Fruit fly (Drosophila melanogaster) whole organism, embryonic: ENCODE measurements around the gene CG43998.

ENCODE experiments used
- Antp ChIP-seq: fragments of 200-800 bp; sonication (Bioruptor generic); optimal IDR thresholded peaks from 3 replicates; lab custom pipeline; 2016; ENCODE audit warnings: missing biosample characterization, missing genetic modification characterization
- BEAF-32 ChIP-seq: fragments of 200-800 bp; sonication (Bioruptor generic); optimal IDR thresholded peaks from 3 replicates; lab custom pipeline; 2017; ENCODE audit warnings: missing biosample characterization, missing genetic modification characterization, mild to moderate bottlenecking, moderate library complexity, missing genetic modification reagents
- CG1024 ChIP-seq: fragments of 200-800 bp; sonication (Bioruptor generic); IDR thresholded peaks from 2 replicates; pipeline ENCODE4 v1.3.6; 2022; ENCODE audit warnings: missing biosample characterization, missing genetic modification characterization
- CG11247 ChIP-seq: fragments of 200-800 bp; sonication (Bioruptor generic); IDR thresholded peaks from 2 replicates; pipeline ENCODE4 v1.3.6; 2022; ENCODE audit warnings: missing biosample characterization, missing genetic modification characterization
- CG11695 ChIP-seq: fragments of 200-800 bp; sonication (Bioruptor generic); IDR thresholded peaks from 3 replicates; pipeline ENCODE4 v1.3.6; 2022; ENCODE audit warnings: missing biosample characterization, missing genetic modification characterization
- CG12236 ChIP-seq: fragments of 200-800 bp; sonication (Bioruptor generic); optimal IDR thresholded peaks from 2 replicates; lab custom pipeline; 2016; ENCODE audit warnings: missing biosample characterization, missing genetic modification characterization
- CG14050 ChIP-seq: fragments of 200-800 bp; sonication (Bioruptor generic); IDR thresholded peaks from 3 replicates; pipeline ENCODE4 v1.3.6; 2022; ENCODE audit warnings: missing biosample characterization, missing genetic modification characterization
- CG14965 ChIP-seq: fragments of 200-800 bp; sonication (Bioruptor generic); optimal IDR thresholded peaks from 2 replicates; lab custom pipeline; 2016; ENCODE audit warnings: missing biosample characterization, missing genetic modification characterization, borderline replicate concordance
- CG15011 ChIP-seq: fragments of 200-800 bp; sonication (Bioruptor generic); optimal IDR thresholded peaks from 3 replicates; lab custom pipeline; 2018; ENCODE audit warnings: missing biosample characterization, mild to moderate bottlenecking, missing genetic modification characterization
- CG1603 ChIP-seq: fragments of 200-800 bp; sonication (Bioruptor generic); optimal IDR thresholded peaks from 2 replicates; lab custom pipeline; 2019; ENCODE audit warnings: missing biosample characterization, mild to moderate bottlenecking, missing genetic modification characterization, moderate library complexity
- CG17612 ChIP-seq: fragments of 200-800 bp; sonication (Bioruptor generic); IDR thresholded peaks from 2 replicates; pipeline ENCODE4 v1.3.6; 2022; ENCODE audit warnings: missing biosample characterization, missing genetic modification characterization
- CG18764 ChIP-seq: fragments of 200-800 bp; sonication (Bioruptor generic); optimal IDR thresholded peaks from 3 replicates; lab custom pipeline; 2016; ENCODE audit warnings: missing biosample characterization, missing genetic modification characterization
- CG2129 ChIP-seq: fragments of 200-800 bp; sonication (Bioruptor generic); IDR thresholded peaks from 2 replicates; pipeline ENCODE4 v1.3.6; 2022; ENCODE audit warnings: missing biosample characterization, missing genetic modification characterization; ENCODE audit not compliant: partially characterized antibody
- CG33213 ChIP-seq: fragments of 200-800 bp; sonication (Bioruptor generic); optimal IDR thresholded peaks from 3 replicates; lab custom pipeline; 2016; ENCODE audit warnings: missing biosample characterization, missing genetic modification characterization
- CG4328 ChIP-seq: fragments of 200-800 bp; sonication (Bioruptor generic); optimal IDR thresholded peaks from 3 replicates; lab custom pipeline; 2017; ENCODE audit warnings: missing biosample characterization, missing genetic modification reagents, missing genetic modification characterization
- CG6765 ChIP-seq: fragments of 200-800 bp; sonication (Bioruptor generic); optimal IDR thresholded peaks from 3 replicates; lab custom pipeline; 2017; ENCODE audit warnings: missing biosample characterization, mild to moderate bottlenecking, missing genetic modification characterization
- D ChIP-seq, 2 experiments: fragments of 200-800 bp in 1 of 2; fragments of >200 bp in 1 of 2; sonication (Bioruptor generic) in 1 of 2; optimal IDR thresholded peaks; 2 replicates in 1 of 2; 3 replicates in 1 of 2; lab custom pipeline; 2017; ENCODE audit warnings: mild to moderate bottlenecking in 1 of 2, missing biosample characterization in 1 of 2, missing genetic modification characterization in 1 of 2, missing genetic modification reagents in 1 of 2
- Dad ChIP-seq: fragments of 200-800 bp; sonication (Bioruptor generic); optimal IDR thresholded peaks from 3 replicates; lab custom pipeline; 2016; ENCODE audit warnings: missing biosample characterization, missing genetic modification characterization
- Deaf1 ChIP-seq: fragments of 200-800 bp; optimal IDR thresholded peaks from 3 replicates; lab custom pipeline; 2019; ENCODE audit warnings: missing biosample characterization, mild to moderate bottlenecking, missing genetic modification characterization, moderate library complexity
- Dfd ChIP-seq, 2 experiments: fragments of >200 bp; optimal IDR thresholded peaks; 2 replicates each; lab custom pipeline; 2017; ENCODE audit warnings: missing biosample characterization in 2 of 2, missing genetic modification characterization in 2 of 2
- ERR ChIP-seq: fragments of 200-800 bp; sonication (Bioruptor generic); optimal IDR thresholded peaks from 2 replicates; lab custom pipeline; 2016; ENCODE audit warnings: missing biosample characterization, missing genetic modification characterization
- Eip74EF ChIP-seq, 2 experiments: fragments of 200-800 bp in 1 of 2; fragments of >200 bp in 1 of 2; sonication (Bioruptor generic) in 1 of 2; optimal IDR thresholded peaks; 2 replicates each; lab custom pipeline; 2017 to 2019; ENCODE audit warnings: missing biosample characterization in 2 of 2, missing genetic modification characterization in 2 of 2, mild to moderate bottlenecking in 1 of 2, moderate library complexity in 1 of 2
- GATAe ChIP-seq: fragments of 200-800 bp; sonication (Bioruptor generic); conservative IDR thresholded peaks from 2 replicates; pipeline ENCODE4 v1.3.6; 2022; ENCODE audit warnings: missing biosample characterization, missing genetic modification characterization
- Mrtf ChIP-seq: fragments of 200-800 bp; sonication (Bioruptor generic); IDR thresholded peaks from 3 replicates; pipeline ENCODE4 v1.3.6; 2022; ENCODE audit warnings: missing biosample characterization, missing genetic modification characterization
- NK7.1 ChIP-seq: fragments of 200-800 bp; sonication (Bioruptor generic); optimal IDR thresholded peaks from 3 replicates; lab custom pipeline; 2016; ENCODE audit warnings: missing biosample characterization, missing genetic modification characterization
- Oli ChIP-seq: fragments of 200-800 bp; sonication (Bioruptor generic); optimal IDR thresholded peaks from 2 replicates; lab custom pipeline; 2018; ENCODE audit warnings: missing biosample characterization, mild to moderate bottlenecking, missing genetic modification characterization, moderate library complexity
- Rx ChIP-seq: fragments of 200-800 bp; sonication (Bioruptor generic); IDR thresholded peaks from 2 replicates; pipeline ENCODE4 v1.3.6; 2022; ENCODE audit warnings: missing biosample characterization, missing genetic modification characterization
- Xbp1 ChIP-seq: fragments of 200-800 bp; sonication (Bioruptor generic); optimal IDR thresholded peaks from 3 replicates; lab custom pipeline; 2016; ENCODE audit warnings: missing biosample characterization, mild to moderate bottlenecking, missing genetic modification characterization
- Xrp1 ChIP-seq: fragments of 200-800 bp; sonication (Bioruptor generic); IDR thresholded peaks from 2 replicates; pipeline ENCODE4 v1.3.6; 2022; ENCODE audit warnings: missing biosample characterization, missing genetic modification characterization
- cg ChIP-seq: fragments of 200-800 bp; sonication (Bioruptor generic); optimal IDR thresholded peaks from 3 replicates; lab custom pipeline; 2019; ENCODE audit warnings: missing biosample characterization, mild to moderate bottlenecking, missing genetic modification characterization, moderate library complexity
- corto ChIP-seq: fragments of 200-800 bp; sonication (Bioruptor generic); optimal IDR thresholded peaks from 2 replicates; lab custom pipeline; 2016; ENCODE audit warnings: missing biosample characterization, mild to moderate bottlenecking, missing genetic modification characterization, moderate library complexity
- croc ChIP-seq: fragments of 200-800 bp; sonication (Bioruptor generic); conservative IDR thresholded peaks from 3 replicates; pipeline ENCODE4 v1.3.6; 2022; ENCODE audit warnings: missing biosample characterization, missing genetic modification characterization
- crol ChIP-seq: fragments of 200-800 bp; sonication (Bioruptor generic); IDR thresholded peaks from 2 replicates; pipeline ENCODE4 v1.3.6; 2022; ENCODE audit warnings: missing biosample characterization, missing genetic modification characterization
- dysf ChIP-seq: fragments of 200-800 bp; sonication (Bioruptor generic); IDR thresholded peaks from 3 replicates; pipeline ENCODE4 v1.3.6; 2022; ENCODE audit warnings: missing biosample characterization, missing genetic modification characterization
- gfzf ChIP-seq: fragments of 200-800 bp; sonication (Bioruptor generic); optimal IDR thresholded peaks from 2 replicates; lab custom pipeline; 2016; ENCODE audit warnings: missing biosample characterization, mild to moderate bottlenecking, missing genetic modification characterization, moderate library complexity
- hb ChIP-seq: fragments of 200-800 bp; sonication (Bioruptor generic); IDR thresholded peaks from 3 replicates; pipeline ENCODE4 v1.3.6; 2022; ENCODE audit warnings: missing biosample characterization, missing genetic modification characterization; ENCODE audit not compliant: partially characterized antibody
- jigr1 ChIP-seq: fragments of 200-800 bp; sonication (Bioruptor generic); IDR thresholded peaks from 3 replicates; pipeline ENCODE4 v1.3.6; 2022; ENCODE audit warnings: missing biosample characterization, missing genetic modification characterization
- nmo ChIP-seq: fragments of 200-800 bp; sonication (Bioruptor generic); optimal IDR thresholded peaks from 2 replicates; lab custom pipeline; 2018; ENCODE audit warnings: missing biosample characterization, mild to moderate bottlenecking, missing genetic modification characterization, moderate library complexity
- org-1 ChIP-seq: fragments of 200-800 bp; sonication (Bioruptor generic); optimal IDR thresholded peaks from 2 replicates; lab custom pipeline; 2017; ENCODE audit warnings: missing biosample characterization, missing genetic modification characterization
- pan ChIP-seq, 4 experiments: fragments of >200 bp in 3 of 4; fragments of 200-800 bp in 1 of 4; sonication (Bioruptor generic) in 1 of 4; optimal IDR thresholded peaks in 3 of 4; IDR thresholded peaks in 1 of 4; 2 replicates each; pipeline versions ENCODE4 v1.3.6 to Lab custom; 2017 to 2022; ENCODE audit warnings: missing biosample characterization in 2 of 4, missing genetic modification characterization in 2 of 4, mixed read lengths in 1 of 4
- schlank ChIP-seq: fragments of 200-800 bp; sonication (Bioruptor generic); optimal IDR thresholded peaks from 2 replicates; lab custom pipeline; 2018; ENCODE audit warnings: missing biosample characterization, mild to moderate bottlenecking, missing genetic modification characterization
- sens ChIP-seq: fragments of 200-800 bp; sonication (Bioruptor generic); peaks from one replicate; lab custom pipeline; 2016; ENCODE audit warnings: missing biosample characterization, missing genetic modification characterization
- stwl ChIP-seq: fragments of 200-800 bp; sonication (Bioruptor generic); optimal IDR thresholded peaks from 3 replicates; lab custom pipeline; 2018; ENCODE audit warnings: missing biosample characterization, mild to moderate bottlenecking, missing genetic modification characterization, moderate library complexity
- ttk ChIP-seq: fragments of 200-800 bp; sonication (Bioruptor generic); IDR thresholded peaks from 2 replicates; pipeline ENCODE4 v2.1.2; 2022; ENCODE audit warnings: missing biosample characterization, missing genetic modification characterization
- tup ChIP-seq: fragments of 200-800 bp; sonication (Bioruptor generic); optimal IDR thresholded peaks from 2 replicates; lab custom pipeline; 2016; ENCODE audit warnings: missing biosample characterization, mild to moderate bottlenecking, missing genetic modification characterization, moderate library complexity
- yki ChIP-seq: fragments of >200 bp; optimal IDR thresholded peaks from 3 replicates; lab custom pipeline; 2018
- z ChIP-seq: fragments of 200-800 bp; sonication (Bioruptor generic); IDR thresholded peaks from 3 replicates; pipeline ENCODE4 v1.3.6; 2022; ENCODE audit warnings: missing biosample characterization, missing genetic modification characterization

CG43998 gene

DNA sequence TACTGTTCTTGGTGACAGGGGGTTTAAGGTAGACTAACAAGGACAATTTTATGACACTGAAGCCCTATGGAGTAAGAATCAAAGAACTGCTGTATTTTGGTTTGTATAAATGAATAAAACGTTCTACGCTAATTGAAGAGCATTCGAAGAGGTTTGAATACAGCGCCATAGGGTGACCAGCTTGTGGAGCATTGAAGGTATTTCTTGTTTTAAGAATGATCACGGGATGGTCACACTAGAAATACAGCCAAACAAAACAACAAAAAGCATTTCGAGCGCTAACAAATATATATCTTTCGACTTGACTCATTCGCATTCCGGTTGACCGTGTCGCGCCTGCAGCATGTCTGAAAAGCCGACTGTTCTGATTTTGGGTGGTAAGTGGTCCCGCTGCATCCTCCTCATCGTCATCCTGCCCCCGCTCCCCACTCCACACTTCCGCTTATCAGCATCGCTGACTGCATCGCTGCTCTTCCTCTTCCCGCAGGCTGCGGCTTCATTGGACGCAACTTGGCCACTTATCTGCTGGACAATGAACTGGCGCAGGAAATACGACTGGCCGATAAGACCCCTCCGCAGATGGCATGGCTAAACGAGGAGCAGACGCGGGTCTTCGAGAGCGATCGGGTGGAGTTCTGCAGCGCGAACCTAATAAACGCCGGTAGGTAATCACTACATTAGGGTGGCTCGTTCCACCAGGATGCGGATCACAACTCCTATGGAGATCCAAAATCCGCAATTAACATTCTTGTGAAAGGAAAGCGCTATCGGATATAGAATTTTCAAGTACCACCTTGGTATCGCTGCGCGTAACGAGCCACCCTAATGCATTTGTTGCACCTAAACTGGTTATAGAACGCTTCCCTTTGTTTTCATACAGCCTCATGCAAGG is 5.1 kb upstream of the CG43998 start, which contains the start of gene CG5854 (continued):
- TF ChIP-seq pan (optimal IDR thresholded peaks at IDR 0.05; lab: Kevin White, UChicago) (no peak), pan (GFP tag; optimal IDR thresholded peaks at IDR 0.05 in 1 of 2, IDR thresholded peaks at IDR 0.05 in 1 of 2) (peak in 1 of 2 experiments; percentile 83), Eip74EF (GFP tag; optimal IDR thresholded peaks at IDR 0.05; lab: Kevin White, UChicago) (peak in 1 of 2 experiments; percentile 53), Xrp1 (GFP tag; lab: Robert Waterston, UW) (peak; percentile 84), CG17612 (GFP tag; lab: Robert Waterston, UW) (no peak), CG11695 (GFP tag; lab: Robert Waterston, UW) (peak; percentile 81), CG14050 (GFP tag; lab: Robert Waterston, UW) (peak; percentile 35; the same call in 1 of the 3 replicates), CG18764 (GFP tag; lab: Kevin White, UChicago) (peak; percentile 45), CG11247 (peak; percentile 56; the same call in 1 of the 2 replicates), hb (GFP tag; lab: Robert Waterston, UW) (no peak), NK7.1 (GFP tag; lab: Kevin White, UChicago) (peak; percentile 12), CG2129 (GFP tag; lab: Robert Waterston, UW) (no peak), CG14965 (GFP tag; lab: Kevin White, UChicago) (no peak), Mrtf (peak; percentile 39; the same call in 1 of the 3 replicates), CG1024 (GFP tag; lab: Robert Waterston, UW) (peak; percentile 57), Rx (GFP tag; lab: Robert Waterston, UW) (peak; percentile 51; the same call in 1 of the 2 replicates), CG1603 (tag; lab: Kevin White, UChicago) (peak; percentile 92), Deaf1 (peak; percentile 18), Antp (peak; percentile 74), Xbp1 (GFP tag; lab: Kevin White, UChicago) (peak; percentile 79), Oli (peak; percentile 83), nmo (GFP tag; lab: Kevin White, UChicago) (peak; percentile 55), croc (peak; percentile 47; the same call in 2 of the 3 replicates), dysf (peak; percentile 80), ttk (GFP tag; lab: Robert Waterston, UW) (peak; percentile 49), CG33213 (GFP tag; lab: Kevin White, UChicago) (peak; percentile 56), Dad (GFP tag; lab: Kevin White, UChicago) (peak; percentile 55), CG12236 (GFP tag; lab: Kevin White, UChicago) (peak; percentile 71), D (optimal IDR thresholded peaks at IDR 0.05; lab: Kevin White, UChicago) (no peak), D (GFP tag; optimal IDR thresholded peaks at IDR 0.05; lab: Kevin White, UChicago) (peak; percentile 74), org-1 (peak; percentile 73), tup (GFP tag; lab: Kevin White, UChicago) (peak; percentile 62), z (GFP tag; lab: Robert Waterston, UW) (0 out of 3 replicates have a peak, but pooled peaks have one; percentile 42), corto (no peak), crol (peak; percentile 78), stwl (peak; percentile 36), GATAe (GFP tag; lab: Robert Waterston, UW) (no peak), yki (no peak), CG6765 (GFP tag; lab: Kevin White, UChicago) (peak; percentile 67), gfzf (GFP tag; lab: Kevin White, UChicago) (peak; percentile 90), sens (GFP tag; lab: Kevin White, UChicago) (peak; percentile 96), schlank (tag; lab: Kevin White, UChicago) (peak; percentile 42), CG15011 (GFP tag; lab: Kevin White, UChicago) (peak; percentile 50), CG4328 (GFP tag; lab: Kevin White, UChicago) (no peak), cg (GFP tag; lab: Kevin White, UChicago) (no peak), jigr1 (GFP tag; lab: Robert Waterston, UW) (no peak), Dfd (GFP tag; optimal IDR thresholded peaks at IDR 0.05; lab: Kevin White, UChicago) (no peak), ERR (peak; percentile 19), BEAF-32 (peak; percentile 52)
